Worm (Caenorhabditis elegans) whole organism, L2 larva: Measurements from ENCODE around the gene C49F8.15.

Source experiments
- R02D3.7 ChIP-seq: fragments of 150-350 bp; optimal IDR thresholded peaks from 2 replicates; lab custom pipeline; 2014; ENCODE audit warnings: missing biosample characterization, missing genetic modification characterization
- ama-1 ChIP-seq: fragments of 150-350 bp; optimal IDR thresholded peaks from 2 replicates; lab custom pipeline; 2018; ENCODE audit warnings: inconsistent platforms
- ceh-16 ChIP-seq: fragments of 150-350 bp; optimal IDR thresholded peaks from 2 replicates; lab custom pipeline; 2014; ENCODE audit warnings: missing biosample characterization, missing genetic modification characterization
- egl-27 ChIP-seq: sonication (generic microtip); optimal IDR thresholded peaks from 3 replicates; lab custom pipeline; 2017; ENCODE audit warnings: missing biosample characterization, missing genetic modification reagents, missing genetic modification characterization
- fos-1 ChIP-seq: fragments of 150-350 bp; optimal IDR thresholded peaks from 2 replicates; lab custom pipeline; 2014; ENCODE audit warnings: missing biosample characterization, missing genetic modification characterization
- lin-13 ChIP-seq: fragments of 150-350 bp; optimal IDR thresholded peaks from 2 replicates; lab custom pipeline; 2014; ENCODE audit warnings: missing biosample characterization, missing genetic modification reagents, missing genetic modification characterization
- nhr-11 ChIP-seq: fragments of 150-350 bp; optimal IDR thresholded peaks from 2 replicates; lab custom pipeline; 2014; ENCODE audit warnings: missing biosample characterization, missing genetic modification characterization
- nhr-12 ChIP-seq: fragments of 150-350 bp; optimal IDR thresholded peaks from 2 replicates; lab custom pipeline; 2014; ENCODE audit warnings: missing biosample characterization, missing genetic modification characterization
- skn-1 ChIP-seq: sonication (generic microtip); optimal IDR thresholded peaks from 2 replicates; lab custom pipeline; 2017; ENCODE audit warnings: missing biosample characterization, missing genetic modification characterization
- zag-1 ChIP-seq: fragments of 150-350 bp; optimal IDR thresholded peaks from 2 replicates; lab custom pipeline; 2014; ENCODE audit warnings: missing biosample characterization, missing genetic modification characterization

DNA sequence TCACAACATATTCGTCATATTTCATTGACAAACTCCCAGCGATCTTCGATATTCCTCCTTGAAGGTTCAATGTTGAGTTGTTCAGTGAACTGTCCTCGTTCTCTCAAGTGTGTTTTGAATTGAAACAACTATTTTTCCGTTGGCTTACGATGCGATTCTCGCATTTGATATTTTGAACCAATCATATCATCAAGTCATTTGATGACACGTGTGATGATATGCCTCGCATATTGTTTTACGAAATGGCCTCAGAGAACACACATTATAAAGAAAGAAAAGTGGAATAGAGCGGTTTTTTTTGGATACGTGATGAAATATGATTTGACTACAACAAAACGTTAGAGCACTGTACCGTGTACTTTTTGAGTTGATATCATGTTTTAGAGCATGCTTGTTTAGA, 14.0 kb downstream of the C49F8.15 start:
- TF ChIP-seq lin-13 (no peak), skn-1 (tag; lab: Kevin White, UChicago) (peak; percentile 26), ama-1 (lab: Kevin White, UChicago) (no peak), nhr-11 (tag; lab: Kevin White, UChicago) (no peak), ceh-16 (tag; lab: Kevin White, UChicago) (no peak), nhr-12 (tag; lab: Kevin White, UChicago) (no peak), egl-27 (tag; lab: Kevin White, UChicago) (no peak), R02D3.7 (no peak), zag-1 (tag; lab: Kevin White, UChicago) (no peak), fos-1 (tag; lab: Kevin White, UChicago) (peak; percentile 33)
